Worm (Caenorhabditis elegans): ENCODE measurements around the gene lurp-3.

ce11 chrV:13468190-13468765 is 12.7 kb downstream of the lurp-3 start, which contains the start of the genes F25H9.6 and F25H9.7:
- TF ChIP-seq tab-1 (GFP tag; IDR thresholded peaks at IDR 0.05) (no peak), flt-1 (GFP tag; IDR thresholded peaks at IDR 0.05) (peak; percentile 65; the same call in 1 of the 2 replicates), med-1 (GFP tag; optimal IDR thresholded peaks at IDR 0.05; ENCODE audit: insufficient read depth) (no peak)

Data from whole organism, midembryonic.